Fruit fly (Drosophila melanogaster): ENCODE measurements around the gene CG32022.

CG32022 gene

dm6 chr3L:8763037-8763454 is 42.0 kb upstream of the CG32022 start (continued):
- TF ChIP-seq sug (tag; optimal IDR thresholded peaks at IDR 0.05) = no peak
- no peak for TF ChIP-seq cg (GFP tag; optimal IDR thresholded peaks at IDR 0.05)
- TF ChIP-seq caup (GFP tag; optimal IDR thresholded peaks at IDR 0.05; ENCODE audit: severe bottlenecking) = no peak
- TF ChIP-seq CG7786 (GFP tag; optimal IDR thresholded peaks at IDR 0.05) = peak; percentile 10
- peak; percentile 54; the same call in 1 of the 2 replicates for TF ChIP-seq CG14014 (GFP tag; IDR thresholded peaks at IDR 0.05)
- no peak for TF ChIP-seq CG7357 (GFP tag; IDR thresholded peaks at IDR 0.05)
- peak; percentile 42 for TF ChIP-seq CG10209 (GFP tag; optimal IDR thresholded peaks at IDR 0.05)
- TF ChIP-seq sr (GFP tag; IDR thresholded peaks at IDR 0.05) = peak; percentile 96
- no peak for TF ChIP-seq CG33557 (GFP tag; optimal IDR thresholded peaks at IDR 0.05)
- peak in 1 of 2 experiments; percentile 46 for TF ChIP-seq bsh (GFP tag; optimal IDR thresholded peaks at IDR 0.05)
- TF ChIP-seq CG12299 (tag; optimal IDR thresholded peaks at IDR 0.05) = no peak
- TF ChIP-seq lab (GFP tag; optimal IDR thresholded peaks at IDR 0.05) = peak; percentile 26
- TF ChIP-seq CG15601 (tag; optimal IDR thresholded peaks at IDR 0.05) = no peak
- peak in 1 of 2 experiments; percentile 53 for TF ChIP-seq dpn (GFP tag; optimal IDR thresholded peaks at IDR 0.05)
- TF ChIP-seq Meics (GFP tag; optimal IDR thresholded peaks at IDR 0.05) = peak; percentile 12
- TF ChIP-seq CG1602 (GFP tag; optimal IDR thresholded peaks at IDR 0.05) = no peak
- TF ChIP-seq CG4707 (GFP tag; optimal IDR thresholded peaks at IDR 0.05) = no peak
- no peak for TF ChIP-seq lola (GFP tag; optimal IDR thresholded peaks at IDR 0.05)
- peak; percentile 26 for TF ChIP-seq CG7556 (GFP tag; optimal IDR thresholded peaks at IDR 0.05)
- no peak for TF ChIP-seq CG12942 (GFP tag; optimal IDR thresholded peaks at IDR 0.05)
- TF ChIP-seq TFAM (GFP tag; optimal IDR thresholded peaks at IDR 0.05) = no peak
- TF ChIP-seq Hr51 (GFP tag; optimal IDR thresholded peaks at IDR 0.05) = peak in 1 of 2 experiments; percentile 66
- TF ChIP-seq hth (optimal IDR thresholded peaks at IDR 0.05) = no peak
- peak; percentile 59 for TF ChIP-seq Scr (GFP tag; IDR thresholded peaks at IDR 0.05; ENCODE audit: partially characterized antibody)
- no peak for TF ChIP-seq Dad (GFP tag; optimal IDR thresholded peaks at IDR 0.05)
- no peak for TF ChIP-seq CG10267 (tag; optimal IDR thresholded peaks at IDR 0.05)
- no peak for TF ChIP-seq CG13123 (GFP tag; optimal IDR thresholded peaks at IDR 0.05)
- peak; percentile 68 for TF ChIP-seq CG12769 (tag; optimal IDR thresholded peaks at IDR 0.05)
- no peak for TF ChIP-seq Neu2 (GFP tag; optimal IDR thresholded peaks at IDR 0.05; ENCODE audit: borderline replicate concordance)
- TF ChIP-seq CoRest (tag; optimal IDR thresholded peaks at IDR 0.05) = peak; percentile 55
- peak; percentile 4 for TF ChIP-seq phol (tag; optimal IDR thresholded peaks at IDR 0.05)
- no peak for TF ChIP-seq z (GFP tag; IDR thresholded peaks at IDR 0.05)
- TF ChIP-seq Hsf (GFP tag; optimal IDR thresholded peaks at IDR 0.05) = peak; percentile 39
- TF ChIP-seq gcm2 (GFP tag; optimal IDR thresholded peaks at IDR 0.05) = no peak
- 0 out of 2 replicates have a peak, but pooled peaks have one; percentile 20 for TF ChIP-seq CG32767 (GFP tag; IDR thresholded peaks at IDR 0.05)
- no peak for TF ChIP-seq CG6813 (GFP tag; optimal IDR thresholded peaks at IDR 0.05)
- TF ChIP-seq gt (GFP tag; IDR thresholded peaks at IDR 0.05) = no peak
- no peak for TF ChIP-seq CG10565 (GFP tag; optimal IDR thresholded peaks at IDR 0.05)
- TF ChIP-seq tx (GFP tag; optimal IDR thresholded peaks at IDR 0.05) = no peak
- 0 out of 4 replicates have a peak, but pooled peaks have one; percentile 46 for TF ChIP-seq Dll (GFP tag; IDR thresholded peaks at IDR 0.05; ENCODE audit: partially characterized antibody)
- TF ChIP-seq otp (GFP tag; IDR thresholded peaks at IDR 0.05) = no peak
- peak; percentile 35 for TF ChIP-seq CHES-1-like (GFP tag; optimal IDR thresholded peaks at IDR 0.05)
- peak; percentile 6 for TF ChIP-seq Mes4 (GFP tag; optimal IDR thresholded peaks at IDR 0.05)
- no peak for TF ChIP-seq ftz-f1 (GFP tag; optimal IDR thresholded peaks at IDR 0.05)
- no peak for TF ChIP-seq pan (optimal IDR thresholded peaks at IDR 0.05)
- TF ChIP-seq pan (GFP tag; optimal IDR thresholded peaks at IDR 0.05 in 1 of 2, IDR thresholded peaks at IDR 0.05 in 1 of 2) = peak in 1 of 2 experiments; percentile 80
- peak; percentile 60 for TF ChIP-seq CG10543 (GFP tag; optimal IDR thresholded peaks at IDR 0.05)
- TF ChIP-seq Blimp-1 (GFP tag; optimal IDR thresholded peaks at IDR 0.05) = peak; percentile 32
- TF ChIP-seq lilli (GFP tag; optimal IDR thresholded peaks at IDR 0.05) = peak; percentile 50
- no peak for TF ChIP-seq CG11723 (GFP tag; optimal IDR thresholded peaks at IDR 0.05)
